Fruit fly (Drosophila melanogaster): ENCODE data around the gene Mgat4b.

dm6 chr3L:14779289-14779688, 10.2 kb upstream of the Mgat4b start:
- TF ChIP-seq D1 (tag; optimal IDR thresholded peaks at IDR 0.05) (no peak), CG15710 (tag; optimal IDR thresholded peaks at IDR 0.05) (no peak)

Data from whole organism, pupa.